Fruit fly (Drosophila melanogaster): ENCODE data around the gene RpL30.

The RpL30 gene

dm6 chr2L:18974063-18974779, 34.9 kb downstream of the RpL30 start, which contains the start of the genes L2HGDH and CG10431 (continued):
- peak; percentile 26; the same call in 1 of the 2 replicates for TF ChIP-seq CG11247 (GFP tag; IDR thresholded peaks at IDR 0.05)
- no peak for TF ChIP-seq C15 (GFP tag; IDR thresholded peaks at IDR 0.05)
- no peak for TF ChIP-seq CG1832 (GFP tag; optimal IDR thresholded peaks at IDR 0.05)
- 0 out of 2 replicates have a peak, but pooled peaks have one; percentile 11 for TF ChIP-seq CG5953 (GFP tag; IDR thresholded peaks at IDR 0.05)
- TF ChIP-seq CG9797 (GFP tag; optimal IDR thresholded peaks at IDR 0.05), result peak; percentile 65
- no peak for TF ChIP-seq sna (GFP tag; IDR thresholded peaks at IDR 0.05; ENCODE audit: partially characterized antibody)
- TF ChIP-seq Mes4 (GFP tag; optimal IDR thresholded peaks at IDR 0.05), result no peak
- TF ChIP-seq Rfx (GFP tag; IDR thresholded peaks at IDR 0.05), result peak; percentile 51
- peak; percentile 46 for TF ChIP-seq gro (GFP tag; optimal IDR thresholded peaks at IDR 0.05)
- TF ChIP-seq CG18011 (GFP tag; optimal IDR thresholded peaks at IDR 0.05), result peak; percentile 71
- TF ChIP-seq oc (tag; optimal IDR thresholded peaks at IDR 0.05), result peak; percentile 60
- TF ChIP-seq Jarid2 (GFP tag; optimal IDR thresholded peaks at IDR 0.05), result peak; percentile 57
- peak; percentile 85 for TF ChIP-seq CG8924 (tag; optimal IDR thresholded peaks at IDR 0.05)
- TF ChIP-seq NFAT (GFP tag; IDR thresholded peaks at IDR 0.05), result peak; percentile 94
- TF ChIP-seq CG9727 (GFP tag; optimal IDR thresholded peaks at IDR 0.05), result peak; percentile 54
- TF ChIP-seq Hand (GFP tag; optimal IDR thresholded peaks at IDR 0.05), result peak; percentile 48
- peak; percentile 54 for TF ChIP-seq CG17359 (tag; optimal IDR thresholded peaks at IDR 0.05)
- peak; percentile 3 for TF ChIP-seq wek (GFP tag; optimal IDR thresholded peaks at IDR 0.05)
- no peak for TF ChIP-seq CG10321 (GFP tag; IDR thresholded peaks at IDR 0.05)
- peak; percentile 28 for TF ChIP-seq HLH54F (GFP tag; optimal IDR thresholded peaks at IDR 0.05)
- no peak for TF ChIP-seq CG17568 (GFP tag; optimal IDR thresholded peaks at IDR 0.05)
- TF ChIP-seq inv (GFP tag; IDR thresholded peaks at IDR 0.05; ENCODE audit: partially characterized antibody), result no peak
- TF ChIP-seq al (GFP tag; IDR thresholded peaks at IDR 0.05), result no peak
- TF ChIP-seq chinmo (GFP tag; IDR thresholded peaks at IDR 0.05; ENCODE audit: partially characterized antibody), result no peak
- no peak for TF ChIP-seq CG16815 (GFP tag; optimal IDR thresholded peaks at IDR 0.05)
- 0 out of 2 replicates have a peak, but pooled peaks have one; percentile 21 for TF ChIP-seq lmd (GFP tag; IDR thresholded peaks at IDR 0.05)
- TF ChIP-seq vnd (GFP tag; IDR thresholded peaks at IDR 0.05; ENCODE audit: partially characterized antibody), result no peak
- TF ChIP-seq E2f1 (GFP tag; IDR thresholded peaks at IDR 0.05), result no peak
- peak; percentile 31 for TF ChIP-seq Mad (GFP tag; optimal IDR thresholded peaks at IDR 0.05)
- peak; percentile 74 for TF ChIP-seq CG7987 (GFP tag; optimal IDR thresholded peaks at IDR 0.05)
- no peak for TF ChIP-seq psq (GFP tag; optimal IDR thresholded peaks at IDR 0.05)
- TF ChIP-seq MTF-1 (GFP tag; optimal IDR thresholded peaks at IDR 0.05; ENCODE audit: borderline replicate concordance), result peak; percentile 70
- TF ChIP-seq bigmax (GFP tag; optimal IDR thresholded peaks at IDR 0.05), result peak; percentile 83
- peak; percentile 57 for TF ChIP-seq CG12071 (GFP tag; optimal IDR thresholded peaks at IDR 0.05)
- peak; percentile 36; the same call in 1 of the 2 replicates for TF ChIP-seq Xrp1 (GFP tag; IDR thresholded peaks at IDR 0.05)
- TF ChIP-seq CG15601 (tag; optimal IDR thresholded peaks at IDR 0.05), result peak; percentile 71
- peak; percentile 88 for TF ChIP-seq pros (GFP tag; optimal IDR thresholded peaks at IDR 0.05)
- TF ChIP-seq CG15073 (GFP tag; optimal IDR thresholded peaks at IDR 0.05), result no peak
- TF ChIP-seq CG10979 (tag; optimal IDR thresholded peaks at IDR 0.05), result peak; percentile 56
- no peak for TF ChIP-seq Camta (GFP tag; optimal IDR thresholded peaks at IDR 0.05)
- no peak for TF ChIP-seq luna (GFP tag; optimal IDR thresholded peaks at IDR 0.05)
- TF ChIP-seq B-H2 (GFP tag; optimal IDR thresholded peaks at IDR 0.05), result peak; percentile 49
- TF ChIP-seq stwl (tag; optimal IDR thresholded peaks at IDR 0.05), result peak; percentile 84
- no peak for TF ChIP-seq CTCF (GFP tag; optimal IDR thresholded peaks at IDR 0.05)
- TF ChIP-seq Doc2 (GFP tag; IDR thresholded peaks at IDR 0.05), result no peak
- 0 out of 2 replicates have a peak, but pooled peaks have one; percentile 30 for TF ChIP-seq esg (GFP tag; conservative IDR thresholded peaks at IDR 0.05)
- TF ChIP-seq lab (GFP tag; optimal IDR thresholded peaks at IDR 0.05), result peak; percentile 85
- TF ChIP-seq bbx (GFP tag; IDR thresholded peaks at IDR 0.05; ENCODE audit: partially characterized antibody), result peak; percentile 36; the same call in 1 of the 2 replicates
- peak; percentile 64 for TF ChIP-seq CG3847 (GFP tag; IDR thresholded peaks at IDR 0.05)

Measured in whole organism, embryonic.